Worm (Caenorhabditis elegans) whole organism, young adult: Measurements from ENCODE around the gene ncr-1.
A peak's percentile ranks its signal among the peaks of the same experiment; 100 is the strongest.

Experiments used
- B0019.2 ChIP-seq: fragments of 200-800 bp; sonication (Bioruptor generic); conservative IDR thresholded peaks from 2 replicates; pipeline ENCODE4 v1.3.6; 2022; ENCODE audit warnings: missing genetic modification reagents, missing genetic modification characterization, missing compliant biosample characterization
- B0336.3 ChIP-seq: fragments of 200-800 bp; sonication (Bioruptor generic); IDR thresholded peaks from 2 replicates; pipeline ENCODE4 v1.3.6; 2022; ENCODE audit warnings: missing genetic modification characterization, missing compliant biosample characterization
- F33H1.4 ChIP-seq: fragments of 200-800 bp; sonication (Bioruptor generic); IDR thresholded peaks from 2 replicates; pipeline ENCODE4 v1.3.6; 2022; ENCODE audit warnings: missing genetic modification reagents, missing genetic modification characterization, missing compliant biosample characterization
- F37B4.10 ChIP-seq: fragments of 200-800 bp; sonication (Bioruptor generic); IDR thresholded peaks from 2 replicates; pipeline ENCODE4 v1.3.6; 2022; ENCODE audit warnings: missing genetic modification characterization, missing compliant biosample characterization
- F49E8.2 ChIP-seq: sonication (generic microtip); optimal IDR thresholded peaks from 3 replicates; lab custom pipeline; 2017; ENCODE audit warnings: missing genetic modification characterization, mild to moderate bottlenecking, missing compliant biosample characterization, antibody characterized with exemption, moderate library complexity; ENCODE audit not compliant: insufficient read depth
- Y56A3A.18 ChIP-seq: fragments of 200-800 bp; sonication (Bioruptor generic); IDR thresholded peaks from 2 replicates; pipeline ENCODE4 v1.3.6; 2022; ENCODE audit warnings: missing genetic modification reagents, missing genetic modification characterization, missing compliant biosample characterization
- aptf-3 ChIP-seq: fragments of 200-800 bp; sonication (Bioruptor generic); IDR thresholded peaks from 2 replicates; pipeline ENCODE4 v1.3.6; 2022; ENCODE audit warnings: missing genetic modification characterization, missing compliant biosample characterization
- attf-5 ChIP-seq: fragments of 200-800 bp; sonication (Bioruptor generic); optimal IDR thresholded peaks from 2 replicates; lab custom pipeline; 2018; ENCODE audit warnings: mild to moderate bottlenecking, missing genetic modification characterization, missing compliant biosample characterization
- bed-1 ChIP-seq: fragments of 200-800 bp; sonication (Bioruptor generic); IDR thresholded peaks from 2 replicates; pipeline ENCODE4 v1.3.6; 2022; ENCODE audit warnings: missing genetic modification reagents, missing genetic modification characterization, missing compliant biosample characterization
- ccch-3 ChIP-seq: fragments of 200-800 bp; sonication (Bioruptor generic); optimal IDR thresholded peaks from 2 replicates; lab custom pipeline; 2018; ENCODE audit warnings: mild to moderate bottlenecking, missing genetic modification characterization, missing compliant biosample characterization
- cebp-1 ChIP-seq, 2 experiments: fragments of 200-800 bp in 1 of 2; sonication (Bioruptor generic) in 1 of 2; sonication (generic microtip) in 1 of 2; IDR thresholded peaks in 1 of 2; optimal IDR thresholded peaks in 1 of 2; 2 replicates each; pipeline versions ENCODE4 v1.3.6 to Lab custom; 2017 to 2022; ENCODE audit warnings: missing compliant biosample characterization in 2 of 2, missing genetic modification characterization in 2 of 2, mild to moderate bottlenecking in 1 of 2, missing genetic modification reagents in 1 of 2, moderate library complexity in 1 of 2
- ceh-27 ChIP-seq: fragments of 200-800 bp; sonication (Bioruptor generic); optimal IDR thresholded peaks from 2 replicates; lab custom pipeline; 2018; ENCODE audit warnings: mild to moderate bottlenecking, missing genetic modification characterization, moderate library complexity, missing compliant biosample characterization
- ceh-40 ChIP-seq: fragments of 200-800 bp; sonication (Bioruptor generic); IDR thresholded peaks from 2 replicates; pipeline ENCODE4 v1.3.6; 2022; ENCODE audit warnings: missing genetic modification characterization, missing compliant biosample characterization
- chd-7 ChIP-seq: sonication (generic microtip); optimal IDR thresholded peaks from 2 replicates; lab custom pipeline; 2016; ENCODE audit warnings: mild to moderate bottlenecking, missing genetic modification characterization, moderate library complexity, missing compliant biosample characterization
- die-1 ChIP-seq: sonication (generic microtip); optimal IDR thresholded peaks from 2 replicates; lab custom pipeline; 2016; ENCODE audit warnings: missing genotype, mild to moderate bottlenecking, missing genetic modification characterization, missing compliant biosample characterization
- dox-1 ChIP-seq: fragments of 200-800 bp; sonication (Bioruptor generic); IDR thresholded peaks from 2 replicates; pipeline ENCODE4 v1.3.6; 2022; ENCODE audit warnings: missing genetic modification reagents, missing genetic modification characterization, missing compliant biosample characterization
- dpff-1 ChIP-seq: sonication (generic microtip); optimal IDR thresholded peaks from 2 replicates; lab custom pipeline; 2017; ENCODE audit warnings: mild to moderate bottlenecking, missing genetic modification characterization, missing compliant biosample characterization
- him-1 ChIP-seq: sonication (generic microtip); optimal IDR thresholded peaks from 2 replicates; lab custom pipeline; 2016; ENCODE audit warnings: missing genotype, missing genetic modification reagents, missing genetic modification characterization, missing compliant biosample characterization
- hmg-1.2 ChIP-seq: fragments of 200-800 bp; sonication (Bioruptor generic); IDR thresholded peaks from 2 replicates; pipeline ENCODE4 v1.3.6; 2022; ENCODE audit warnings: missing genetic modification reagents, missing genetic modification characterization, missing compliant biosample characterization
- hmg-20 ChIP-seq: fragments of 200-800 bp; sonication (Bioruptor generic); IDR thresholded peaks from 2 replicates; pipeline ENCODE4 v1.3.6; 2022; ENCODE audit warnings: missing genetic modification reagents, missing genetic modification characterization, missing compliant biosample characterization
- let-607 ChIP-seq, 2 experiments: fragments of 200-800 bp in 1 of 2; sonication (Bioruptor generic) in 1 of 2; sonication (generic microtip) in 1 of 2; optimal IDR thresholded peaks; 2 replicates each; lab custom pipeline; 2016 to 2018; ENCODE audit warnings: mild to moderate bottlenecking in 2 of 2, missing compliant biosample characterization in 2 of 2, missing genetic modification characterization in 2 of 2, moderate library complexity in 2 of 2, missing genotype in 1 of 2
- lin-26 ChIP-seq: fragments of 200-800 bp; sonication (Bioruptor generic); IDR thresholded peaks from 2 replicates; pipeline ENCODE4 v1.3.6; 2022; ENCODE audit warnings: missing genetic modification reagents, missing genetic modification characterization, missing compliant biosample characterization
- lin-35 ChIP-seq, 3 experiments: fragments of 150-350 bp in 2 of 3; sonication (generic microtip) in 1 of 3; optimal IDR thresholded peaks; 2 replicates each; lab custom pipeline; 2014 to 2018; ENCODE audit warnings: missing biosample characterization in 3 of 3, missing genetic modification characterization in 3 of 3, missing genetic modification reagents in 3 of 3
- lin-40 ChIP-seq: sonication (generic microtip); optimal IDR thresholded peaks from 2 replicates; lab custom pipeline; 2016; ENCODE audit warnings: missing genetic modification characterization, mild to moderate bottlenecking, missing compliant biosample characterization, missing genotype, missing genetic modification reagents
- mcd-1 ChIP-seq: fragments of 200-800 bp; sonication (Bioruptor generic); IDR thresholded peaks from 2 replicates; pipeline ENCODE4 v1.3.6; 2022; ENCODE audit warnings: missing genetic modification reagents, missing genetic modification characterization, missing compliant biosample characterization
- nhr-179 ChIP-seq: sonication (generic microtip); optimal IDR thresholded peaks from 2 replicates; lab custom pipeline; 2016; ENCODE audit warnings: mild to moderate bottlenecking, missing genetic modification characterization, missing compliant biosample characterization
- nhr-80 ChIP-seq: sonication (generic microtip); optimal IDR thresholded peaks from 2 replicates; lab custom pipeline; 2016; ENCODE audit warnings: missing genetic modification characterization, missing compliant biosample characterization
- nhr-90 ChIP-seq: sonication (generic microtip); optimal IDR thresholded peaks from 2 replicates; lab custom pipeline; 2016; ENCODE audit warnings: missing genotype, mild to moderate bottlenecking, missing genetic modification characterization, missing compliant biosample characterization
- rcor-1 ChIP-seq: fragments of 200-800 bp; sonication (Bioruptor generic); IDR thresholded peaks from 2 replicates; pipeline ENCODE4 v1.3.6; 2022; ENCODE audit warnings: missing genetic modification reagents, missing genetic modification characterization, missing compliant biosample characterization
- rpc-1 ChIP-seq, 2 experiments: fragments of 150-350 bp in 1 of 2; sonication (generic microtip) in 1 of 2; optimal IDR thresholded peaks; 2 replicates each; lab custom pipeline; 2014 to 2018; ENCODE audit warnings: missing biosample characterization in 1 of 2, missing genetic modification characterization in 1 of 2, missing genetic modification reagents in 1 of 2, missing genotype in 1 of 2
- sdz-38 ChIP-seq: sonication (generic microtip); optimal IDR thresholded peaks from 2 replicates; lab custom pipeline; 2016; ENCODE audit warnings: missing genotype, missing genetic modification characterization, missing compliant biosample characterization
- snpc-1.1 ChIP-seq: sonication (generic microtip); optimal IDR thresholded peaks from 2 replicates; lab custom pipeline; 2017; ENCODE audit warnings: missing genetic modification characterization, mild to moderate bottlenecking, missing compliant biosample characterization, antibody characterized with exemption, moderate library complexity, missing genotype, missing genetic modification reagents; ENCODE audit not compliant: insufficient read depth
- snpc-1.3 ChIP-seq: sonication (generic microtip); optimal IDR thresholded peaks from 2 replicates; lab custom pipeline; 2017; ENCODE audit warnings: missing genetic modification characterization, mild to moderate bottlenecking, missing compliant biosample characterization, antibody characterized with exemption, moderate library complexity, missing genotype, missing genetic modification reagents; ENCODE audit not compliant: insufficient read depth
- snpc-3.4 ChIP-seq: sonication (generic microtip); optimal IDR thresholded peaks from 2 replicates; lab custom pipeline; 2017; ENCODE audit warnings: missing genetic modification characterization, mild to moderate bottlenecking, missing compliant biosample characterization, antibody characterized with exemption, moderate library complexity, missing genotype, missing genetic modification reagents
- tbp1 ChIP-seq: fragments of 200-800 bp; sonication (Bioruptor generic); optimal IDR thresholded peaks from 2 replicates; lab custom pipeline; 2018; ENCODE audit warnings: mild to moderate bottlenecking, missing genetic modification characterization, missing compliant biosample characterization
- tbx-9 ChIP-seq: sonication (generic microtip); optimal IDR thresholded peaks from 2 replicates; lab custom pipeline; 2016; ENCODE audit warnings: borderline replicate concordance, missing genetic modification characterization, inconsistent platforms, missing compliant biosample characterization
- unc-130 ChIP-seq: sonication (generic microtip); optimal IDR thresholded peaks from 2 replicates; lab custom pipeline; 2016; ENCODE audit warnings: missing genetic modification reagents, missing genetic modification characterization, missing compliant biosample characterization
- unc-62 ChIP-seq: fragments of 150-350 bp; optimal IDR thresholded peaks from 2 replicates; lab custom pipeline; 2014; ENCODE audit warnings: missing biosample characterization, missing genetic modification reagents, missing genetic modification characterization
- ztf-18 ChIP-seq: sonication (generic microtip); optimal IDR thresholded peaks from 2 replicates; lab custom pipeline; 2016; ENCODE audit warnings: missing genotype, mild to moderate bottlenecking, missing genetic modification characterization, missing compliant biosample characterization
- ztf-25 ChIP-seq: fragments of 200-800 bp; sonication (Bioruptor generic); IDR thresholded peaks from 2 replicates; pipeline ENCODE4 v1.3.6; 2022; ENCODE audit warnings: missing genetic modification reagents, missing genetic modification characterization, missing compliant biosample characterization
- ztf-28 ChIP-seq: fragments of 200-800 bp; sonication (Bioruptor generic); IDR thresholded peaks from 2 replicates; pipeline ENCODE4 v1.3.6; 2022; ENCODE audit warnings: missing genetic modification reagents, missing genetic modification characterization, missing compliant biosample characterization

ncr-1 gene

DNA sequence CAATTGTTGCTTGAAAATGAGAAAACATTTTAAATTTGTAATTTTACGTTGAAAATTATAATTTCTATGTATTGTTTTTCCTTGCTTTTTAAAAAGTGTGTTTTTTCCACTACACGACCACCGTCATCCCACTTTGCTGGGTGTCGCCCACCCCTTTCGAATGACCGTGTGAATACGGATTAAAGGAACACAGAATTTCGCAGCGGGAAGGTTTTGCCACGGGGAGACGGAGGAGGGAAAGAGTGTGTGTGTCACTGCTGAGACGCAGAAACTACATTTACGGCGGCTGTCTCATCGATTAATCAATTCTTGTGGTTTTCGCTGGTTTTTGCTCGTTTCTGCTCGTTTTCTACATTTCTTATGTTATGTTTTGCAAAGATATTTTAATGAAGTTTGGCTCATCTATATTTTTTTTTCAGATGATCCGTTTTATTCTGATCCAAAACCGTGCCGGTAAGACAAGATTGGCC, 30.8 kb downstream of the ncr-1 start, which contains the start of gene aps-2:
Gene aps-2, plus strand, starts transcription at position 420 of the 470 bp plus-strand sequence.
- TF ChIP-seq nhr-80 (tag; lab: Kevin White, UChicago): peak; percentile 47
- peak; percentile 49; the same call in 1 of the 2 replicates for TF ChIP-seq dox-1 (GFP tag; lab: Robert Waterston, UW)
- TF ChIP-seq tbp1 (GFP tag; lab: Kevin White, UChicago): peak; percentile 1
- no peak for TF ChIP-seq rcor-1 (GFP tag; lab: Robert Waterston, UW)
- TF ChIP-seq hmg-1.2: peak; percentile 65; the same call in 1 of the 2 replicates
- peak; percentile 52 for TF ChIP-seq attf-5 (GFP tag; lab: Kevin White, UChicago)
- TF ChIP-seq him-1 (tag; lab: Kevin White, UChicago): no peak
- no peak for TF ChIP-seq unc-62
- TF ChIP-seq mcd-1 (GFP tag; lab: Robert Waterston, UW): peak; percentile 67
- TF ChIP-seq F33H1.4 (GFP tag; lab: Robert Waterston, UW): peak; percentile 53
- no peak for TF ChIP-seq snpc-1.3 (tag; lab: Kevin White, UChicago)

DNA sequence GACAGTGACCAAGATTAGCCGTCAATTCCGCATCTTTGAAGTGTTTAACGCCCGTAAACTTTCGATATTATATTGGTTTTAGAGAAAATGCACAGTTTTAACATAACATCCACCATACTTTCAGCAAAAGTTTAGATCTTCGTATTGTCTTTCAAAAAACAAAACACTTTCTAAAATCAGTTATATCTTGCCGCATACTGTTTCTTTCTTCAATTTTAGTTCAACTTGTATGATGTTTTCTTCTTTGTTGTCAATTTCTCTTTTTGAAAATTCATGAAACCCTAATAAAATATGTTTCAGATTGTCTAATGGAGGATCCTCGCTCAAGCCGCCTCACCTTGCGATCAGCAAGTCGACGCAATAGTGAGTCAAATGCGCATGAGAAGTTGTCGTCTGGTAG, 34.8 kb downstream of the ncr-1 start, which contains the start of gene F02E8.4:
Gene F02E8.4, plus strand, starts transcription at position 301 of the 400 bp plus-strand sequence.
- TF ChIP-seq ztf-28 (GFP tag; lab: Robert Waterston, UW): no peak
- TF ChIP-seq ccch-3 (GFP tag; lab: Kevin White, UChicago): no peak
- no peak for TF ChIP-seq tbx-9 (tag; lab: Kevin White, UChicago)
- no peak for TF ChIP-seq chd-7 (tag; lab: Kevin White, UChicago)
- TF ChIP-seq nhr-179: no peak
- no peak for TF ChIP-seq B0019.2 (GFP tag; lab: Robert Waterston, UW)
- no peak for TF ChIP-seq ceh-27 (GFP tag; lab: Kevin White, UChicago)
- TF ChIP-seq cebp-1 (GFP tag; IDR thresholded peaks at IDR 0.05; lab: Robert Waterston, UW): no peak
- TF ChIP-seq cebp-1 (tag; optimal IDR thresholded peaks at IDR 0.05; lab: Kevin White, UChicago): no peak
- no peak for TF ChIP-seq lin-40 (tag; lab: Kevin White, UChicago)
- no peak for TF ChIP-seq lin-35 (GFP tag; optimal IDR thresholded peaks at IDR 0.05; lab: Kevin White, UChicago)
- no peak for TF ChIP-seq mcd-1 (GFP tag; lab: Robert Waterston, UW)
- no peak for TF ChIP-seq unc-130 (GFP tag; lab: Kevin White, UChicago)
- TF ChIP-seq tbp1 (GFP tag; lab: Kevin White, UChicago): no peak
- no peak for TF ChIP-seq F37B4.10 (GFP tag; lab: Robert Waterston, UW)
- TF ChIP-seq, all 124 proteins: peak for 0

DNA sequence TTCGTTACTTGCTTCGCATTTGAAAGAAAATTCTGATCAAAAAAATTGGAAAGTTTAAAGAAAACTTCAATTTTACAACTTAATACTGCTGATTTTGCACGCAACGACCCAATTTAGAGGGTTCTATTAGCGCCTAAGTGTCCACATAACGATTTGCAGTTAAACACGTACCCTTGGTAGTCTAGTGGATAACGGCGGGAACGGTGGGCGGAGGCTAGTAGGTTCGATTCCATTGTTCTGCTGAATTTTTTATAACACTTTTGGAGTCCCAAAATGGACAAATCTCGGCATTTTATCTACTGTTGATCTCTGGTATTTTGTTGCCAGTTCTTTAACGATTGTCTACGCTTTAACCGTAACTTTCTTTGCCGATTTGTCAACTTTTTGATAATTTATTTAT, 35.6 kb downstream of the ncr-1 start:
- TF ChIP-seq lin-26 (GFP tag; lab: Robert Waterston, UW): peak; percentile 88
- TF ChIP-seq rpc-1 (optimal IDR thresholded peaks at IDR 0.05; lab: Kevin White, UChicago): peak; percentile 85
- TF ChIP-seq rpc-1 (tag; optimal IDR thresholded peaks at IDR 0.05; lab: Kevin White, UChicago): peak; percentile 97
- 0 out of 2 replicates have a peak, but pooled peaks have one; percentile 12 for TF ChIP-seq hmg-20 (GFP tag; lab: Robert Waterston, UW)
- peak; percentile 19; the same call in 1 of the 2 replicates for TF ChIP-seq rcor-1 (GFP tag; lab: Robert Waterston, UW)
- peak; percentile 70 for TF ChIP-seq die-1 (tag; lab: Kevin White, UChicago)
- peak; percentile 29 for TF ChIP-seq snpc-1.1 (tag; lab: Kevin White, UChicago)
- peak; percentile 1 for TF ChIP-seq nhr-80 (tag; lab: Kevin White, UChicago)
- peak in 1 of 2 experiments; percentile 34 for TF ChIP-seq let-607 (tag; optimal IDR thresholded peaks at IDR 0.05; lab: Kevin White, UChicago)
- TF ChIP-seq ceh-40 (GFP tag; lab: Robert Waterston, UW): 0 out of 2 replicates have a peak, but pooled peaks have one; percentile 17
- TF ChIP-seq B0336.3 (GFP tag; lab: Robert Waterston, UW): no peak
- TF ChIP-seq aptf-3 (GFP tag; lab: Robert Waterston, UW): no peak
- peak; percentile 75; the same call in 1 of the 2 replicates for TF ChIP-seq ztf-25 (GFP tag; lab: Robert Waterston, UW)
- no peak for TF ChIP-seq B0019.2 (GFP tag; lab: Robert Waterston, UW)
- 0 out of 2 replicates have a peak, but pooled peaks have one; percentile 23 for TF ChIP-seq bed-1 (GFP tag; lab: Robert Waterston, UW)
- no peak for TF ChIP-seq dpff-1 (tag; lab: Kevin White, UChicago)
- peak; percentile 35 for TF ChIP-seq ztf-18 (tag; lab: Kevin White, UChicago)
- peak; percentile 23 for TF ChIP-seq attf-5 (GFP tag; lab: Kevin White, UChicago)
- TF ChIP-seq sdz-38 (tag; lab: Kevin White, UChicago): no peak
- TF ChIP-seq F49E8.2 (tag; lab: Kevin White, UChicago): peak; percentile 33
- TF ChIP-seq snpc-3.4 (tag; lab: Kevin White, UChicago): no peak
- 0 out of 2 replicates have a peak, but pooled peaks have one; percentile 26 for TF ChIP-seq Y56A3A.18 (GFP tag; lab: Robert Waterston, UW)
- TF ChIP-seq hmg-1.2: peak; percentile 64
- peak; percentile 67 for TF ChIP-seq nhr-90
